Worm (Caenorhabditis elegans) whole organism, L2 larva: ENCODE data around the gene T04G9.6.

Experiments used
- ama-1 ChIP-seq: fragments of 150-350 bp; optimal IDR thresholded peaks from 2 replicates; lab custom pipeline; 2018; ENCODE audit warnings: inconsistent platforms
- nhr-10 ChIP-seq: sonication (generic microtip); optimal IDR thresholded peaks from 2 replicates; lab custom pipeline; 2017; ENCODE audit warnings: missing biosample characterization, missing genetic modification characterization
- nhr-11 ChIP-seq: fragments of 150-350 bp; optimal IDR thresholded peaks from 2 replicates; lab custom pipeline; 2014; ENCODE audit warnings: missing biosample characterization, missing genetic modification characterization
- nhr-6 ChIP-seq: fragments of 150-350 bp; optimal IDR thresholded peaks from 2 replicates; lab custom pipeline; 2014; ENCODE audit warnings: missing biosample characterization, missing genetic modification characterization
- unc-62 ChIP-seq: fragments of 150-350 bp; optimal IDR thresholded peaks from 2 replicates; lab custom pipeline; 2014; ENCODE audit warnings: missing biosample characterization, missing genetic modification reagents, missing genetic modification characterization

ce11 chrX:789848-790247 lies 5.1 kb upstream of the T04G9.6 start:
- TF ChIP-seq ama-1 (lab: Kevin White, UChicago) (no peak), unc-62 (GFP tag; lab: Kevin White, UChicago) (no peak), nhr-6 (tag; lab: Kevin White, UChicago) (no peak), nhr-11 (no peak), nhr-10 (tag; lab: Kevin White, UChicago) (no peak)
